Worm (Caenorhabditis elegans): Measurements from ENCODE around the gene brc-1.

- TF ChIP-seq gmeb-2 (tag; optimal IDR thresholded peaks at IDR 0.05) = no peak
- no peak for TF ChIP-seq pqm-1 (tag; optimal IDR thresholded peaks at IDR 0.05)
- TF ChIP-seq sdc-2 (tag; optimal IDR thresholded peaks at IDR 0.05) = no peak
- TF ChIP-seq nhr-11 (tag; optimal IDR thresholded peaks at IDR 0.05) = no peak
- TF ChIP-seq fkh-6 (tag; optimal IDR thresholded peaks at IDR 0.05) = no peak
- TF ChIP-seq Y22D7AL.16 (tag; optimal IDR thresholded peaks at IDR 0.05) = no peak
- no peak for TF ChIP-seq che-1 (tag; optimal IDR thresholded peaks at IDR 0.05)
- no peak for TF ChIP-seq hlh-13 (GFP tag; optimal IDR thresholded peaks at IDR 0.05)
- TF ChIP-seq C08G9.2 (tag; optimal IDR thresholded peaks at IDR 0.05) = no peak
These were observed 27.9 kb downstream of the brc-1 start, which contains the start of gene cyp-25A2 for ce11 chrIII:3834800-3835271.

Measured in whole organism, late embryonic.